Fruit fly (Drosophila melanogaster): ENCODE data around the gene CG33158.

The CG33158 gene

DNA sequence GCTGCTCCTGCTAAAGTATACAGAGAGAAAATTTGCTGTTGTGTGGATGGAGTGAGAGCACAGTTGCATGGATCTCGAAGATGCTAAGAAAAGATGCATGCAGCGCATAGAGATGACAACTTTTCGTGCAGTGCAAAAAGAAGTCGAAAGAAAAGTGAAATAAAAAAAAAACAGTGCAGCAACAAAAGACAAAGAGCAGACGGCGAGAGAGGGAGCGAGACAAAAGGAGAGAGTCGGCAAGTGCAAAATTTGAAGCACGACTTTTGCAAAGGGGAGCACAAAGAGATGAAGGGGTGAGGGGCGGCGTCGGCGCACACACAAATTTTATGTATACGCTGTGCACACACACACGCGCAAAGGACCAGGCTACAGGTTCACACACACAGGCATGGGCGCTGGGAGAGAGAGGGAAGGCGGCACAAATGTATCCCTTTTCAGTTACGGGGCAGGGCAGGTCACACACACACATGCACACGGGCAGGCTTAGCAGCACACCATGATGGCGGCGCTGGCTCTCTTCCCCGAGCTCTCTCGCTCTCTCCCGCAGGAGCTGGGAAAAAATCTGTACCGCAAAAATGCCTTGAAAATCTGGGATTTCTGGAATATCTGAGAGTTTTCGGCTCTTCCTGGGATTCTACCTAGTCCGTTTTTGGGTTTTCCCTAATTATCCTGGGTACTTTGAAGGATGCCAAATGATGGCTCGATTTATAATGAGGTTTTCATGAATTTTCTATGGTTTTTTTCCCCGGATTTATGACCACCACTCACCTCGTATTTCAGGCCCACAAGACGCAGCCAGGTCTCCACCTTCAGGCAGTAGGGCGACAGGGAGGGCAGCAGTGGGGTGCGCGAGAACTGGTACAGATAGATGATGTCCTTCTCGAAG lies 8.9 kb upstream of the CG33158 start (continued):
- TF ChIP-seq topi (GFP tag; optimal IDR thresholded peaks at IDR 0.05) = peak; percentile 84
- TF ChIP-seq Hr4 (GFP tag; optimal IDR thresholded peaks at IDR 0.05) = peak; percentile 92
- TF ChIP-seq CG11294 (GFP tag; IDR thresholded peaks at IDR 0.05) = 0 out of 2 replicates have a peak, but pooled peaks have one; percentile 51
- TF ChIP-seq Gug (GFP tag; IDR thresholded peaks at IDR 0.05) = peak; percentile 71
- peak; percentile 69 for TF ChIP-seq CG9139 (GFP tag; optimal IDR thresholded peaks at IDR 0.05)
- TF ChIP-seq CG4318 (GFP tag; optimal IDR thresholded peaks at IDR 0.05) = no peak
- TF ChIP-seq CG8319 (GFP tag; optimal IDR thresholded peaks at IDR 0.05) = peak; percentile 43
- no peak for TF ChIP-seq Hr38 (GFP tag; optimal IDR thresholded peaks at IDR 0.05)
- peak; percentile 82 for TF ChIP-seq CG8632 (GFP tag; optimal IDR thresholded peaks at IDR 0.05)
- peak; percentile 92 for TF ChIP-seq Blimp-1 (GFP tag; optimal IDR thresholded peaks at IDR 0.05)
- TF ChIP-seq salr (GFP tag; optimal IDR thresholded peaks at IDR 0.05) = peak; percentile 78 to 79
- peak; percentile 97 for TF ChIP-seq Eip78C (GFP tag)
- peak; percentile 90 for TF ChIP-seq CG6808 (GFP tag; optimal IDR thresholded peaks at IDR 0.05)
- TF ChIP-seq fd59A (GFP tag; optimal IDR thresholded peaks at IDR 0.05) = peak; percentile 84
- peak; percentile 88 for TF ChIP-seq CG10669 (GFP tag; optimal IDR thresholded peaks at IDR 0.05)
- peak; percentile 70 for TF ChIP-seq CG15336 (GFP tag; IDR thresholded peaks at IDR 0.05)
- TF ChIP-seq fkh (GFP tag; optimal IDR thresholded peaks at IDR 0.05) = no peak
- TF ChIP-seq Eip93F (GFP tag; optimal IDR thresholded peaks at IDR 0.05) = peak; percentile 65
- TF ChIP-seq CG11762 (GFP tag; optimal IDR thresholded peaks at IDR 0.05; ENCODE audit: insufficient read depth) = peak; percentile 46
- TF ChIP-seq lz (GFP tag; optimal IDR thresholded peaks at IDR 0.05) = peak; percentile 85
- peak; percentile 83 for TF ChIP-seq Ets96B (tag; optimal IDR thresholded peaks at IDR 0.05)
- TF ChIP-seq CG16779 (tag; optimal IDR thresholded peaks at IDR 0.05) = peak; percentile 76
- TF ChIP-seq CG34406 (GFP tag; optimal IDR thresholded peaks at IDR 0.05) = peak; percentile 83
- TF ChIP-seq pdm3 (GFP tag; optimal IDR thresholded peaks at IDR 0.05) = peak; percentile 89
- TF ChIP-seq Hr39 (GFP tag; optimal IDR thresholded peaks at IDR 0.05) = peak; percentile 92
- TF ChIP-seq Sox15 (GFP tag; optimal IDR thresholded peaks at IDR 0.05) = peak; percentile 70
- TF ChIP-seq CG3919 (GFP tag; optimal IDR thresholded peaks at IDR 0.05) = peak; percentile 87
- peak; percentile 86 to 88 for TF ChIP-seq ss (GFP tag; optimal IDR thresholded peaks at IDR 0.05)
- peak; percentile 89 for TF ChIP-seq net (GFP tag; optimal IDR thresholded peaks at IDR 0.05)
- TF ChIP-seq CG6276 (GFP tag; optimal IDR thresholded peaks at IDR 0.05) = peak; percentile 71
- peak; percentile 59 for TF ChIP-seq CG6854 (GFP tag; optimal IDR thresholded peaks at IDR 0.05)
- peak; percentile 83 for TF ChIP-seq CG1621 (tag; optimal IDR thresholded peaks at IDR 0.05)

DNA sequence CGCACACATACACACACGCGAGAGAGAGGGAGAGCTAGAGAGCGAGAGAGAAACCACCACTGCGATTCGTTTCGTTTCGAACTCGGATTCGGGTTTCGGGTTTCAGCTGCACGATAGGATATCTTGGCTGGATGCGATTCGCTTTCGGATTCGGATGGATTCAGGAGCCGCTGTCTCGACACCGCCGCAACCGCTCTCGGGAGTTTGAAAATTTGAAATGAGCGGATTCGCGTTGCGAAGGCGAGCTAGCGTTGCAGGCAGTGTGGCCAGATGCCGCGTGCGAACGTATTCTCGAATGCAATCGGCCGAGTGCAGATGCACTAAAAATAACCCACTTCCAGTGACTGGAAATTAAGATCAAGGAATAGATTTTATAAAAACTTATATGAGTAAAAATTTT lies 7.8 kb upstream of the CG33158 start, which contains the start of gene fax:
TSS of gene fax (minus strand) at position 263 of the 400 bp plus-strand sequence.
- peak; percentile 75 for TF ChIP-seq CG3919 (GFP tag; optimal IDR thresholded peaks at IDR 0.05)
- peak; percentile 14 for TF ChIP-seq fd85E (GFP tag; optimal IDR thresholded peaks at IDR 0.05)
- TF ChIP-seq CG10631 (GFP tag; optimal IDR thresholded peaks at IDR 0.05) = no peak
- TF ChIP-seq CG31627 (GFP tag; optimal IDR thresholded peaks at IDR 0.05) = peak; percentile 9
- no peak for TF ChIP-seq dsx (GFP tag; optimal IDR thresholded peaks at IDR 0.05; ENCODE audit: poor library complexity, severe bottlenecking)
- TF ChIP-seq topi (GFP tag; optimal IDR thresholded peaks at IDR 0.05) = peak; percentile 49
- peak; percentile 43 for TF ChIP-seq CG7368 (GFP tag; optimal IDR thresholded peaks at IDR 0.05)
- peak; percentile 47; the same call in 1 of the 3 replicates for TF ChIP-seq CG8119 (GFP tag; IDR thresholded peaks at IDR 0.05)
- TF ChIP-seq CG6276 (GFP tag; optimal IDR thresholded peaks at IDR 0.05) = no peak
- no peak for TF ChIP-seq CG6792 (GFP tag; optimal IDR thresholded peaks at IDR 0.05)
- peak; percentile 68 for TF ChIP-seq CG6163 (GFP tag; IDR thresholded peaks at IDR 0.05)
- TF ChIP-seq svp (GFP tag) = peak; percentile 87
- peak; percentile 19 for TF ChIP-seq acj6 (GFP tag; optimal IDR thresholded peaks at IDR 0.05)
- TF ChIP-seq CG10669 (GFP tag; optimal IDR thresholded peaks at IDR 0.05) = no peak
- TF ChIP-seq OdsH (GFP tag; optimal IDR thresholded peaks at IDR 0.05) = no peak
- TF ChIP-seq Sox15 (GFP tag; optimal IDR thresholded peaks at IDR 0.05) = no peak
- TF ChIP-seq Met (GFP tag; optimal IDR thresholded peaks at IDR 0.05) = peak; percentile 42
- no peak for TF ChIP-seq CG1621 (tag; optimal IDR thresholded peaks at IDR 0.05)
- no peak for TF ChIP-seq Ets21C (GFP tag; optimal IDR thresholded peaks at IDR 0.05)
- no peak for TF ChIP-seq CG32006 (GFP tag; optimal IDR thresholded peaks at IDR 0.05)
- peak; percentile 36 for TF ChIP-seq Ets96B (tag; optimal IDR thresholded peaks at IDR 0.05)
- no peak for TF ChIP-seq dac (GFP tag; optimal IDR thresholded peaks at IDR 0.05)
- TF ChIP-seq Eip75B (GFP tag; optimal IDR thresholded peaks at IDR 0.05) = peak; percentile 63
- no peak for TF ChIP-seq Hr4 (GFP tag; optimal IDR thresholded peaks at IDR 0.05)
- no peak for TF ChIP-seq spab (GFP tag; optimal IDR thresholded peaks at IDR 0.05)
- peak; percentile 73 for TF ChIP-seq net (GFP tag; optimal IDR thresholded peaks at IDR 0.05)
